Worm (Caenorhabditis elegans) whole organism, L3 larva: ENCODE results near the gene K08E5.1.

ENCODE experiments used
- R02D3.7 ChIP-seq: fragments of 150-350 bp; optimal IDR thresholded peaks from 2 replicates; lab custom pipeline; 2014; ENCODE audit warnings: missing biosample characterization, missing genetic modification characterization
- ZK546.5 ChIP-seq: sonication (generic microtip); optimal IDR thresholded peaks from 2 replicates; lab custom pipeline; 2017; ENCODE audit warnings: missing biosample characterization, missing genetic modification characterization
- ceh-16 ChIP-seq: sonication (generic microtip); optimal IDR thresholded peaks from 2 replicates; lab custom pipeline; 2017; ENCODE audit warnings: missing biosample characterization, missing genetic modification characterization
- ceh-28 ChIP-seq: fragments of 150-350 bp; optimal IDR thresholded peaks from 2 replicates; lab custom pipeline; 2014; ENCODE audit warnings: missing biosample characterization, missing genetic modification reagents, missing genetic modification characterization
- daf-12 ChIP-seq: fragments of 150-350 bp; optimal IDR thresholded peaks from 2 replicates; lab custom pipeline; 2014; ENCODE audit warnings: missing biosample characterization, missing genetic modification reagents, missing genetic modification characterization
- egl-5 ChIP-seq: fragments of 150-350 bp; optimal IDR thresholded peaks from 2 replicates; lab custom pipeline; 2017; ENCODE audit warnings: missing biosample characterization, missing genetic modification reagents, missing genetic modification characterization, inconsistent platforms
- elt-1 ChIP-seq: fragments of 150-350 bp; optimal IDR thresholded peaks from 2 replicates; lab custom pipeline; 2014; ENCODE audit warnings: missing biosample characterization, missing genetic modification characterization
- elt-2 ChIP-seq: sonication (generic microtip); optimal IDR thresholded peaks from 2 replicates; lab custom pipeline; 2016; ENCODE audit warnings: missing genetic modification reagents, mild to moderate bottlenecking, missing genetic modification characterization, missing compliant biosample characterization
- elt-3 ChIP-seq, 3 experiments: fragments of 150-350 bp in 1 of 3; sonication (generic microtip) in 2 of 3; optimal IDR thresholded peaks; 2 replicates in 2 of 3; 4 replicates in 1 of 3; lab custom pipeline; 2014 to 2017; ENCODE audit warnings: missing biosample characterization in 3 of 3, missing genetic modification characterization in 3 of 3
- eor-1 ChIP-seq, 2 experiments: fragments of 150-350 bp; optimal IDR thresholded peaks; 2 replicates each; lab custom pipeline; 2014 to 2018; ENCODE audit warnings: missing biosample characterization in 2 of 2, missing genetic modification characterization in 2 of 2
- fkh-10 ChIP-seq: sonication (generic microtip); optimal IDR thresholded peaks from 2 replicates; lab custom pipeline; 2017; ENCODE audit warnings: missing biosample characterization, missing genetic modification reagents, missing genetic modification characterization
- fkh-2 ChIP-seq: fragments of 150-350 bp; optimal IDR thresholded peaks from 2 replicates; lab custom pipeline; 2014; ENCODE audit warnings: missing biosample characterization, missing genetic modification reagents, missing genetic modification characterization
- hmg-11 ChIP-seq: sonication (generic microtip); optimal IDR thresholded peaks from 2 replicates; lab custom pipeline; 2016; ENCODE audit warnings: missing genetic modification characterization, missing compliant biosample characterization
- lin-15B ChIP-seq: fragments of 150-350 bp; optimal IDR thresholded peaks from 2 replicates; lab custom pipeline; 2014; ENCODE audit warnings: missing biosample characterization, missing genetic modification characterization
- lin-39 ChIP-seq: fragments of 150-350 bp; optimal IDR thresholded peaks from 2 replicates; lab custom pipeline; 2018; ENCODE audit warnings: missing biosample characterization, missing genetic modification reagents, missing genetic modification characterization
- mml-1 ChIP-seq: fragments of 150-350 bp; sonication (generic microtip); optimal IDR thresholded peaks from 3 replicates; lab custom pipeline; 2014; ENCODE audit warnings: missing biosample characterization, missing genetic modification characterization
- nfya-1 ChIP-seq: sonication (generic microtip); optimal IDR thresholded peaks from 2 replicates; lab custom pipeline; 2017; ENCODE audit warnings: missing genetic modification characterization, mild to moderate bottlenecking, missing compliant biosample characterization, antibody characterized with exemption, moderate library complexity; ENCODE audit not compliant: insufficient read depth
- nhr-23 ChIP-seq: fragments of 150-350 bp; optimal IDR thresholded peaks from 2 replicates; lab custom pipeline; 2014; ENCODE audit warnings: missing biosample characterization, missing genetic modification reagents, missing genetic modification characterization
- nhr-237 ChIP-seq: fragments of 150-350 bp; optimal IDR thresholded peaks from 2 replicates; lab custom pipeline; 2014; ENCODE audit warnings: missing biosample characterization, missing genetic modification characterization
- nhr-25 ChIP-seq: sonication (generic microtip); optimal IDR thresholded peaks from 2 replicates; lab custom pipeline; 2017; ENCODE audit warnings: missing biosample characterization, missing genetic modification characterization
- nhr-43 ChIP-seq: sonication (generic microtip); optimal IDR thresholded peaks from 2 replicates; lab custom pipeline; 2016; ENCODE audit warnings: mild to moderate bottlenecking, missing genetic modification characterization, missing compliant biosample characterization; ENCODE audit not compliant: poor library complexity, severe bottlenecking
- pha-4 ChIP-seq: fragments of 150-350 bp; optimal IDR thresholded peaks from 2 replicates; lab custom pipeline; 2014; ENCODE audit warnings: missing biosample characterization, missing genetic modification reagents, missing genetic modification characterization
- pqm-1 ChIP-seq: fragments of 150-350 bp; optimal IDR thresholded peaks from 2 replicates; lab custom pipeline; 2017; ENCODE audit warnings: missing biosample characterization, missing genetic modification characterization, inconsistent platforms
- sea-2 ChIP-seq: fragments of 150-350 bp; sonication (generic microtip); optimal IDR thresholded peaks from 4 replicates; lab custom pipeline; 2014; ENCODE audit warnings: missing biosample characterization, missing genetic modification reagents, missing genetic modification characterization
- snpc-4 ChIP-seq: fragments of 150-350 bp; optimal IDR thresholded peaks from 2 replicates; lab custom pipeline; 2014; ENCODE audit warnings: missing biosample characterization, missing genetic modification characterization
- unc-39 ChIP-seq: sonication (generic microtip); optimal IDR thresholded peaks from 4 replicates; lab custom pipeline; 2017; ENCODE audit warnings: missing biosample characterization, missing genetic modification characterization
- ztf-4 ChIP-seq: fragments of 150-350 bp; optimal IDR thresholded peaks from 2 replicates; lab custom pipeline; 2014; ENCODE audit warnings: missing biosample characterization, missing genetic modification characterization

K08E5.1 gene

DNA sequence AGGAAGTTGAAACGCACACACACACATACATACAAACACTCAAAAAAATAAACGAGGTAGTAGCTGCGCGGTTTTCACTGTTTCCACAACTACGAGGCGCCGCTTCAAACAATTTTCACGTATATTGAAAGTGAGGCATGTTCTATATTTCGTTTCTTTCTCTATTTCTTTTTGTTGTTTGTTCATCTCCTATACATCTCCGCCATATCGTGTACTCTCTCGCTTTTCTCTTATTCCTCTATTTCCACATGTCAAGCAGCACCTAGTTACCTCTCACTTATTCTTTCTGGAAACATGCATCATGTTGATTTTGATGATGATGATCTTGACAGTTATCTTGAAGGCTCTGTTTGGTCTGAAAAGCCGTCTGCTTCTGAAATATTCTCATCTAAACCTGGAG lies 9.8 kb downstream of the K08E5.1 start, which contains the start of gene ZK1128.7:
Gene ZK1128.7, plus strand, starts transcription at position 229 of the 400 bp plus-strand sequence.
- TF ChIP-seq nhr-23 (peak; percentile 22), pha-4 (tag; lab: Kevin White, UChicago) (peak; percentile 51), nhr-25 (tag; lab: Kevin White, UChicago) (no peak), unc-39 (tag; lab: Kevin White, UChicago) (no peak), daf-12 (tag; lab: Kevin White, UChicago) (no peak)

DNA sequence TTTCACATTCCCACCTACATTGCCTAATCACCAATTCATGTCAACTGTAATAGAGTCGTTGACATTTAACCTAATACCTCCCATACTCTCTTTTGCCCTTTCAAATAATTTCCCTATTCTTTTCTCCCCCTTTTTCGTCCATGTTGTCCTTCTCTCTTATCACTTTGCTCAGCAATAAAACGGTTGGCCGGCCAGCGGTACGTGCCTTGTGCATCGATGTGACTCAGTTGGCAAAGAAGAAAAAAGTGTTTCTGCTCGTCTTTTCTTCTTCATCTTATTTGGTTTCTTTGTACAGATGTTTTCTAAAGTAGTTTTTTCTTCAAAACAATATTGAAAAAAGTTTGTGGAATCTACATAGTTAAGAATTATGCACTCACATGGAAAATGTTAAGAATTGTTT lies 12.1 kb downstream of the K08E5.1 start:
- TF ChIP-seq pqm-1 (peak; percentile 23), lin-15B (tag; lab: Kevin White, UChicago) (no peak), pha-4 (tag; lab: Kevin White, UChicago) (peak; percentile 36), elt-2 (tag; lab: Kevin White, UChicago) (peak; percentile 63)

DNA sequence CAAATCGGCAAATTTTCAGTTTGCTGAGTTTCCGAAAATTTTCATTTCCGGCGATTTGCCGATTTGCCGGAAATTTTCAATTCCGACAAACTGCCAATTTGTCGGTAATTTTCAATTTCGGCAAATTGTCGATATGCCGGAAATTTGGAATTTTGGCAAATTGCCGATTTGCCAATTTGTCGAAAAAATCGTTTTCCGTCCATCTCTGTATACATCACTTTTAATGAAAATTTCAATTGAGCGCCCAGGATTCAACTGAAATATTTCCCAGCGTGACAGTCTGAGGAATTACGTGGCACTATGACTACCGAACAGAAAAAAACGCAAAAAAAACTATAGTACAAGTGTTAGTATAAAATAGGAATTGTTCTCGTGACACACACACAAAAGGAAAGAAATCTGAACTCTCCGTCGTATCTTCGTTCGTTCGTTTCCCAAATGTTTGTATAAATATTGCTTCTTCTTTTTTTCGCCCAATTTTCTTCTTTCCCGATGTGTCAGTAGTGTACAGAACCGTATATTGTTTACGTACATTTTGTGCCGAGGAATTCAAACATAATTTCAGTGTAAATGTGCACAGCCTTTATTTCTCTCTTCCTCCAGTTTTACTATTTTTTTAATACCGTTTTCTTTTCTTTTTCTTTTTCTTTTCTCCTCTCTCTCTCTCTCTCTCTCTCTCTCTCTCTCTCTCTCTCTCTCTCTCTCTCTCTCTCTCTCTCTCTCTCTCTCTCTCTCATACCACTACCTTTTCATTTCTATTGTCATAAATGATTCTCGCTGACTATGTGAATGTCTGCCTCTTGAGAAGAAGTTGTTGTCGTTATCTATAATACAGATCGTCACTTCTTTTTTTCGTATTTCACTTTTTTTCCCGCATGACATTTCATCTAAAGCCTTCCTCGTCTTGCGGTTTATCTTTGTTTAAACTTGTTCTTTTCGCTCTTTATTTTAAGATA lies 13.8 kb downstream of the K08E5.1 start:
- TF ChIP-seq elt-3 (tag; optimal IDR thresholded peaks at IDR 0.05; lab: Kevin White, UChicago) (no peak), nhr-25 (tag; lab: Kevin White, UChicago) (peak; percentile 30), elt-1 (peak; percentile 79), pha-4 (tag; lab: Kevin White, UChicago) (peak; percentile 79), elt-2 (tag; lab: Kevin White, UChicago) (peak; percentile 72), nhr-23 (peak; percentile 10), nhr-237 (tag; lab: Kevin White, UChicago) (no peak), pqm-1 (peak; percentile 75)

DNA sequence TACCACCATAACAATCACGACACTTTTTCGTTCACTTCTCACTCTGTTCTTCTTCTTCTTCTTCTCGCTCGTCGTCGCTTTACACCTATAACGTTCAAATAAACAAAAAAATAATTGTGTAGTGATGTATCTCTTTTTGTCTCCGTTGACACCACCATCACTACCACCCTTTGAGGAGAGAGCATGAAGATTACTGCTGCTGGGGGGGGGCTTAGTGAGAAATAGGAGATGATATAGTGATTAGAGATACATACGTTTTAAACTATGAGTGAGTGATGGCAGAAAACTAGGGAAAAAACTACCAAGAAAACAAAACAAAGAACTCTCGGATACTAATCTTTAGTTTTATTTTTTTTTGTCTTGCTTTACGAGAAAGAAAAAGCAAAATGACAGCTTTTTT lies 20.2 kb downstream of the K08E5.1 start:
- TF ChIP-seq lin-39 (tag; lab: Kevin White, UChicago) (peak; percentile 74), elt-1 (peak; percentile 11), lin-15B (tag; lab: Kevin White, UChicago) (no peak)
- TF ChIP-seq, all 47 proteins: peak for 2

DNA sequence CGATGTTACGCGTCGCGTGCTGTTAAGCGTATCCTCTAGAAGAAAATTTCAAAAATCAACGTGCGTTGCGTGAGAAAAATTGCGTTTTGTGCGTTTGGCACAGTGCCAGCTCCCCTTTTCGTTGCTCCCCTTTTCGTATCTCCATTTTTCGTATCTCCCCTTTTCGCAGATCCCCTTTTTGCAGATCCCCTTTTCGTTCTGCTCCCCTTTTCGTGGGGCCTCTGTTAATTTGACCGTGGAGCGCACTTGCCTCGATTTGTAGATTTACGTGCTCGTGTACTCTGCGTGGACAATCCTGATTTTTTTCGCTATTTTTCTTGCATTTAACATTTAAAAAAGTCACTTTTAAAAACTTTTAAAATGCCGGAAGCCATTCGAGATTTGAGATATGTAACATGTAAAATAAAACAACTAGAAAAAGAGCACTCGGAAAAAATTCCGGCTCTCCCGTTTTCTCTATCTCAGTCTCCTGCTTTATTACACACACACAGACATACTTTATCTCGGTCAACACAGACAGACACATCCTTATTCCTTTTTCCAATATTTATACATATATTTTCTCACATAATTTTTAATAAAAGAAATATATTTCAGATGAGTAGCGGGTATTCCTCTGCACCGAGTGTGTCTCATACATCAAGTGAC lies 22.9 kb downstream of the K08E5.1 start, which contains the start of gene ttll-4:
Gene ttll-4, plus strand, starts transcription at position 598 of the 648 bp plus-strand sequence.
- TF ChIP-seq R02D3.7 (tag; lab: Kevin White, UChicago): peak; percentile 76
- no peak for TF ChIP-seq elt-1
- TF ChIP-seq lin-15B (tag; lab: Kevin White, UChicago): peak; percentile 60
- TF ChIP-seq pha-4 (tag; lab: Kevin White, UChicago): no peak
- no peak for TF ChIP-seq ZK546.5
- no peak for TF ChIP-seq snpc-4
- TF ChIP-seq fkh-10: no peak
- TF ChIP-seq fkh-2: no peak
- no peak for TF ChIP-seq sea-2 (GFP tag; lab: Kevin White, UChicago)
- TF ChIP-seq nhr-43 (tag; lab: Kevin White, UChicago): peak; percentile 51
- no peak for TF ChIP-seq hmg-11
- no peak for TF ChIP-seq ztf-4 (tag; lab: Kevin White, UChicago)
- TF ChIP-seq egl-5: no peak
- TF ChIP-seq eor-1 (tag; optimal IDR thresholded peaks at IDR 0.05; lab: Kevin White, UChicago): no peak
- TF ChIP-seq nfya-1: peak; percentile 43
- no peak for TF ChIP-seq elt-2 (tag; lab: Kevin White, UChicago)
- no peak for TF ChIP-seq mml-1 (tag; lab: Kevin White, UChicago)
- TF ChIP-seq ceh-16 (tag; lab: Kevin White, UChicago): no peak
- peak; percentile 9 for TF ChIP-seq lin-39 (tag; lab: Kevin White, UChicago)

DNA sequence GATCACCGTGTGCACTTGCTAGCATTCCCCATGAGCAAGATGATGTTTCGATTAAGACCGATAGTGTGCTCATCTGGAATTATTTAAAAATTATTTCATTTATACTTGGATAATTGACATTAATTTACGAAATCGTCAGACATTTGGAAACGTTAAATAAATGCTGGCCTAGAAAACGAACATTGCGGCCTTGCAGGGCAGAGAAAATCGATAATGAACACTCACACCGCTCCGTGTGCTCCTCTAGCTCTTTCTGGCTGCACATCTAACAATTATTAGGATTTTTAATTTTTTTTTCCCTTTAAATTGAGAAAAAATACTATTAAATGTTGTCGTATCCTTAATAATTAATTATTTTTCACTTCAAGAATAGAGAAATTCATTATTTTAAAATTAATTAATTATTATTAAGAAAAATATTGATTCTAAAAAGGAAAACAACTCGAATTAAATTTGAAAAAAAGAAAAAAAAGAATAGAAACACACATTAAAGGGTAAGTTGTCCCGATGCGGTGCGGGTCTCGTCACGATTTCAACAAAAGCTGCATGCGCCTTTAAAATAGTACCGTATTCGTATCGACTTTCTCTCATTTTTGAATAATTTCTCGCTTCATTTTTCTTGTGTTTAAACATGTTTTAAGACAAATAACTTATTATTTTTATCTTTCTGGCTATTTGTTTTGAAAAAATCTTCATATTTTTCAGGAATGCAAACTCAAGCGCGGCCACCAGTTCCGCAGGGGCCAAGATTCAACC lies 26.3 kb downstream of the K08E5.1 start, which contains the start of the genes gtf-2H3 and ham-3:
Gene gtf-2H3, minus strand, starts transcription at position 73 of the 756 bp plus-strand sequence.
Gene ham-3, plus strand, starts transcription at position 706 of the 756 bp plus-strand sequence.
- TF ChIP-seq nhr-237 (tag; lab: Kevin White, UChicago) (no peak), ceh-28 (tag; lab: Kevin White, UChicago) (peak; percentile 79), nfya-1 (peak; percentile 41), hmg-11 (peak; percentile 33)
- TF ChIP-seq, all 47 proteins: peak for 3
